Worm (Caenorhabditis elegans): ENCODE results near the gene str-109.

DNA sequence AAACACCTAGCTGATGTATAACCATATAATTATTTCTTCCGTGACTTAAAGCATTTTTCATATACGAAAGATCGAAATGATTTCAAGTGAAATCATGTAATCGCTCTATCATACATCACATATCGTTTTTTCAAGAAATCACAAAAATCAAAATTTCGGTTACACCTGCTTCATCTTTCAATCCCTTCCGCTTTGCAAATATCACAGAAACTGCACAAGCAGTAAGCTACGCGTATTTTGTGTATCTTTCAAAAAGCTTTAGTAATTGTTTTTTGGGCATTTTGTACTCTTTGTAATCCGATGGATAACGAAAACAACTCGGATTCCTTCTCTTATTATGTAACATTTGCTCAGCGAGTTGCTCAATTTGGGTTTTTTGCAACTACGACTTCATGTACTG is 46.6 kb downstream of the str-109 start, which contains the start of gene str-25:
- TF ChIP-seq nhr-237 (tag; optimal IDR thresholded peaks at IDR 0.05): no peak
- no peak for TF ChIP-seq snpc-4 (tag; optimal IDR thresholded peaks at IDR 0.05)
- no peak for TF ChIP-seq lin-13 (tag; optimal IDR thresholded peaks at IDR 0.05)
- no peak for TF ChIP-seq ces-1 (GFP tag; optimal IDR thresholded peaks at IDR 0.05)
- no peak for TF ChIP-seq elt-1 (tag; optimal IDR thresholded peaks at IDR 0.05; ENCODE audit: borderline replicate concordance, insufficient read depth)
- TF ChIP-seq tbx-8 (GFP tag; optimal IDR thresholded peaks at IDR 0.05): no peak
- no peak for TF ChIP-seq ceh-39 (tag; optimal IDR thresholded peaks at IDR 0.05)
- no peak for TF ChIP-seq nhr-12 (tag; optimal IDR thresholded peaks at IDR 0.05)
- TF ChIP-seq unc-39 (tag; optimal IDR thresholded peaks at IDR 0.05): no peak
- no peak for TF ChIP-seq blmp-1 (tag; optimal IDR thresholded peaks at IDR 0.05)
- TF ChIP-seq sptf-1 (tag; optimal IDR thresholded peaks at IDR 0.05): no peak
- no peak for TF ChIP-seq drap-1 (GFP tag; optimal IDR thresholded peaks at IDR 0.05)
